Worm (Caenorhabditis elegans): Measurements from ENCODE around the gene srx-87.

The srx-87 gene

ce11 chrV:11517789-11518188, 46.9 kb upstream of the srx-87 start, which contains the start of gene C55A6.4:
Gene C55A6.4 (minus strand): TSS chrV:11517889.
- TF ChIP-seq ets-4 (tag; optimal IDR thresholded peaks at IDR 0.05), result no peak
- no peak for TF ChIP-seq ceh-45 (GFP tag; IDR thresholded peaks at IDR 0.05)
- no peak for TF ChIP-seq hlh-13 (GFP tag; optimal IDR thresholded peaks at IDR 0.05)
- TF ChIP-seq ceh-19 (GFP tag; optimal IDR thresholded peaks at IDR 0.05), result no peak
- TF ChIP-seq ceh-18 (tag; optimal IDR thresholded peaks at IDR 0.05), result no peak

ce11 chrV:11520215-11520614, 44.5 kb upstream of the srx-87 start, which contains the start of the genes C55A6.11 and C55A6.7:
Gene C55A6.11 (plus strand): TSS chrV:11520515.
Gene C55A6.7 (minus strand): TSS chrV:11520530.
- TF ChIP-seq che-1 (tag; optimal IDR thresholded peaks at IDR 0.05) (no peak), K02D7.2 (tag; optimal IDR thresholded peaks at IDR 0.05) (no peak), syd-9 (tag; optimal IDR thresholded peaks at IDR 0.05) (no peak), ceh-18 (tag; optimal IDR thresholded peaks at IDR 0.05) (no peak), ceh-24 (tag; optimal IDR thresholded peaks at IDR 0.05) (no peak)

DNA sequence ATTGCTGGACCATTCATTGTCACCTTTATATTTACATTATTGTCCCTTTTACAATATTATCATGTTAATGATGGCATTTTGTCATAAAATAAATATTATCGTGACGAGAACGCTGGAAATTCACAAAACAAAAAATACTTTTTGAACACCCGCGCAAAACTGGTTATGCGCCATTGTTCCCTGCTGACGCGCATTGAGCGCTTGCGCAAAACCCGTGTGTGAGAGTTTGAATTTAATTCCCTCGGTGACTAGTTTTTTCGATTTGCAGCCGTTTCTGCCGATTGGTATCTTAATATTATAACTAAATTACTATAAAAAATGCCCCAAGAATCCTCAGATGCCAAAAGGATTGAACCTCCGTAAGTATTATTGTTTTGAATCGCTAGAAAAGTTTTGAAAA, 43.2 kb upstream of the srx-87 start, which contains the start of gene pafo-1:
Gene pafo-1 (plus strand): TSS at position 256 of the 400 bp plus-strand sequence.
- TF ChIP-seq tbx-7 (tag; optimal IDR thresholded peaks at IDR 0.05), result peak; percentile 16
- TF ChIP-seq T23F11.4 (GFP tag; optimal IDR thresholded peaks at IDR 0.05), result no peak
- peak; percentile 36 for TF ChIP-seq ceh-14 (tag; optimal IDR thresholded peaks at IDR 0.05)
- TF ChIP-seq hlh-6 (tag; optimal IDR thresholded peaks at IDR 0.05), result no peak
- TF ChIP-seq K02D7.2 (tag; optimal IDR thresholded peaks at IDR 0.05), result no peak
- peak; percentile 9 for TF ChIP-seq zip-5 (tag; optimal IDR thresholded peaks at IDR 0.05)
- no peak for TF ChIP-seq sdc-2 (tag; optimal IDR thresholded peaks at IDR 0.05)
- no peak for TF ChIP-seq pqm-1 (tag; optimal IDR thresholded peaks at IDR 0.05)
- TF ChIP-seq ceh-45 (GFP tag; IDR thresholded peaks at IDR 0.05), result no peak
- peak; percentile 30 for TF ChIP-seq C38D4.7 (GFP tag; optimal IDR thresholded peaks at IDR 0.05)
- TF ChIP-seq ceh-19 (GFP tag; optimal IDR thresholded peaks at IDR 0.05), result no peak
- peak; percentile 42 for TF ChIP-seq madf-2 (tag; optimal IDR thresholded peaks at IDR 0.05)
- no peak for TF ChIP-seq ceh-22 (tag; optimal IDR thresholded peaks at IDR 0.05)
- TF ChIP-seq lim-6 (tag; optimal IDR thresholded peaks at IDR 0.05), result no peak
- TF ChIP-seq pag-3 (tag; optimal IDR thresholded peaks at IDR 0.05; ENCODE audit: borderline replicate concordance), result no peak
- peak; percentile 74 for TF ChIP-seq elt-2 (tag; optimal IDR thresholded peaks at IDR 0.05)
- peak; percentile 57 for TF ChIP-seq tbx-2 (tag; optimal IDR thresholded peaks at IDR 0.05)
- TF ChIP-seq ets-4 (tag; optimal IDR thresholded peaks at IDR 0.05), result peak; percentile 9
- TF ChIP-seq unc-86 (tag; optimal IDR thresholded peaks at IDR 0.05), result peak; percentile 52
- no peak for TF ChIP-seq dmd-4 (tag; optimal IDR thresholded peaks at IDR 0.05; ENCODE audit: borderline replicate concordance)
- TF ChIP-seq ceh-9 (tag; optimal IDR thresholded peaks at IDR 0.05), result no peak
- no peak for TF ChIP-seq hlh-15 (tag; optimal IDR thresholded peaks at IDR 0.05)
- peak; percentile 57 for TF ChIP-seq ztf-16 (tag; optimal IDR thresholded peaks at IDR 0.05)
- TF ChIP-seq ceh-2 (tag; optimal IDR thresholded peaks at IDR 0.05), result no peak
- no peak for TF ChIP-seq ama-1 (optimal IDR thresholded peaks at IDR 0.05)
- TF ChIP-seq fkh-6 (tag; optimal IDR thresholded peaks at IDR 0.05), result no peak
- TF ChIP-seq gmeb-2 (tag; optimal IDR thresholded peaks at IDR 0.05), result peak; percentile 50
- TF ChIP-seq ceh-30 (tag; optimal IDR thresholded peaks at IDR 0.05), result no peak
- TF ChIP-seq fax-1 (tag; optimal IDR thresholded peaks at IDR 0.05), result no peak
- peak; percentile 40 for TF ChIP-seq lin-11 (tag; optimal IDR thresholded peaks at IDR 0.05)
- TF ChIP-seq dve-1 (tag; optimal IDR thresholded peaks at IDR 0.05), result peak; percentile 27
- TF ChIP-seq npax-4 (tag; optimal IDR thresholded peaks at IDR 0.05), result no peak
- TF ChIP-seq ttx-3 (tag; optimal IDR thresholded peaks at IDR 0.05), result peak; percentile 12
- peak; percentile 53 for TF ChIP-seq unc-55 (GFP tag; optimal IDR thresholded peaks at IDR 0.05)
- no peak for TF ChIP-seq syd-9 (tag; optimal IDR thresholded peaks at IDR 0.05)
- TF ChIP-seq odd-2 (tag; optimal IDR thresholded peaks at IDR 0.05), result no peak
- TF ChIP-seq hlh-8 (tag; optimal IDR thresholded peaks at IDR 0.05), result no peak
- TF ChIP-seq pax-1 (tag; optimal IDR thresholded peaks at IDR 0.05), result no peak
- no peak for TF ChIP-seq ahr-1 (tag; optimal IDR thresholded peaks at IDR 0.05)
- peak; percentile 43 for TF ChIP-seq ceh-31 (tag; optimal IDR thresholded peaks at IDR 0.05)
- TF ChIP-seq unc-3 (GFP tag; conservative IDR thresholded peaks at IDR 0.05), result peak; percentile 50; the same call in 1 of the 2 replicates
- peak; percentile 49 for TF ChIP-seq unc-3 (tag; optimal IDR thresholded peaks at IDR 0.05)
- TF ChIP-seq pha-4 (tag; optimal IDR thresholded peaks at IDR 0.05), result no peak
- TF ChIP-seq ceh-34 (tag; optimal IDR thresholded peaks at IDR 0.05), result no peak
- no peak for TF ChIP-seq C08G9.2 (tag; optimal IDR thresholded peaks at IDR 0.05)
